Fruit fly (Drosophila melanogaster) whole organism, embryonic: ENCODE data around the gene CG45078.
A peak's percentile ranks its signal among the peaks of the same experiment; 100 is the strongest.

ENCODE experiments used
- Abd-B ChIP-seq: fragments of 200-800 bp; sonication (Bioruptor generic); optimal IDR thresholded peaks from 2 replicates; lab custom pipeline; 2018; ENCODE audit warnings: missing biosample characterization, mild to moderate bottlenecking, missing genetic modification characterization, moderate library complexity
- Ada2b ChIP-seq: fragments of 200-800 bp; sonication (Bioruptor generic); IDR thresholded peaks from 2 replicates; pipeline ENCODE4 v1.3.6; 2022; ENCODE audit warnings: missing biosample characterization, missing genetic modification characterization
- BEAF-32 ChIP-seq: fragments of 200-800 bp; sonication (Bioruptor generic); optimal IDR thresholded peaks from 3 replicates; lab custom pipeline; 2017; ENCODE audit warnings: missing biosample characterization, missing genetic modification characterization, mild to moderate bottlenecking, moderate library complexity, missing genetic modification reagents
- CG11696 ChIP-seq: fragments of 200-800 bp; sonication (Bioruptor generic); IDR thresholded peaks from 2 replicates; pipeline ENCODE4 v1.3.6; 2022; ENCODE audit warnings: missing biosample characterization, missing genetic modification characterization
- CG11723 ChIP-seq: fragments of 200-800 bp; sonication (Bioruptor generic); optimal IDR thresholded peaks from 2 replicates; lab custom pipeline; 2017; ENCODE audit warnings: missing biosample characterization, mild to moderate bottlenecking, missing genetic modification characterization
- CG15011 ChIP-seq: fragments of 200-800 bp; sonication (Bioruptor generic); optimal IDR thresholded peaks from 3 replicates; lab custom pipeline; 2018; ENCODE audit warnings: missing biosample characterization, mild to moderate bottlenecking, missing genetic modification characterization
- CG17328 ChIP-seq: fragments of 200-800 bp; sonication (Bioruptor generic); IDR thresholded peaks from 2 replicates; pipeline ENCODE4 v1.3.6; 2022; ENCODE audit warnings: missing biosample characterization, missing genetic modification characterization
- CG1832 ChIP-seq: fragments of 200-800 bp; sonication (Bioruptor generic); optimal IDR thresholded peaks from 2 replicates; lab custom pipeline; 2017; ENCODE audit warnings: missing biosample characterization, mild to moderate bottlenecking, missing genetic modification characterization, inconsistent platforms
- CG2875 ChIP-seq: fragments of 200-800 bp; sonication (Bioruptor generic); optimal IDR thresholded peaks from 2 replicates; lab custom pipeline; 2017; ENCODE audit warnings: missing biosample characterization, mild to moderate bottlenecking, missing genetic modification characterization, missing genetic modification reagents
- CG30403 ChIP-seq: fragments of 200-800 bp; sonication (Bioruptor generic); optimal IDR thresholded peaks from 3 replicates; lab custom pipeline; 2016; ENCODE audit warnings: missing biosample characterization, missing genetic modification characterization
- CG3838 ChIP-seq: fragments of 200-800 bp; sonication (Bioruptor generic); optimal IDR thresholded peaks from 3 replicates; lab custom pipeline; 2016; ENCODE audit warnings: missing biosample characterization, missing genetic modification characterization
- CG4282 ChIP-seq: fragments of 200-800 bp; sonication (Bioruptor generic); optimal IDR thresholded peaks from 2 replicates; lab custom pipeline; 2016; ENCODE audit warnings: missing biosample characterization, missing genetic modification characterization
- CG4328 ChIP-seq: fragments of 200-800 bp; sonication (Bioruptor generic); optimal IDR thresholded peaks from 3 replicates; lab custom pipeline; 2017; ENCODE audit warnings: missing biosample characterization, missing genetic modification reagents, missing genetic modification characterization
- CG4360 ChIP-seq: fragments of 200-800 bp; sonication (Bioruptor generic); IDR thresholded peaks from 2 replicates; pipeline ENCODE4 v1.3.6; 2022; ENCODE audit warnings: missing biosample characterization, missing genetic modification characterization
- CG4424 ChIP-seq: fragments of 200-800 bp; sonication (Bioruptor generic); optimal IDR thresholded peaks from 3 replicates; lab custom pipeline; 2016; ENCODE audit warnings: missing biosample characterization, missing genetic modification characterization
- CG5245 ChIP-seq: fragments of 200-800 bp; sonication (Bioruptor generic); optimal IDR thresholded peaks from 3 replicates; lab custom pipeline; 2016; ENCODE audit warnings: missing biosample characterization, missing genetic modification characterization
- CG6175 ChIP-seq: fragments of 200-800 bp; sonication (Bioruptor generic); IDR thresholded peaks from 3 replicates; pipeline ENCODE4 v1.3.6; 2022; ENCODE audit warnings: missing biosample characterization, missing genetic modification characterization
- CG6791 ChIP-seq: fragments of 200-800 bp; sonication (Bioruptor generic); IDR thresholded peaks from 3 replicates; pipeline ENCODE4 v1.3.6; 2022; ENCODE audit warnings: missing biosample characterization, missing genetic modification characterization; ENCODE audit not compliant: partially characterized antibody
- CG7372 ChIP-seq: fragments of 200-800 bp; sonication (Bioruptor generic); IDR thresholded peaks from 2 replicates; pipeline ENCODE4 v1.3.6; 2022; ENCODE audit warnings: missing biosample characterization, missing genetic modification characterization
- CG7987 ChIP-seq: fragments of 200-800 bp; sonication (Bioruptor generic); optimal IDR thresholded peaks from 2 replicates; lab custom pipeline; 2018; ENCODE audit warnings: missing biosample characterization, mild to moderate bottlenecking, missing genetic modification characterization, moderate library complexity
- CG8924 ChIP-seq: fragments of 200-800 bp; optimal IDR thresholded peaks from 3 replicates; lab custom pipeline; 2019; ENCODE audit warnings: missing biosample characterization, mild to moderate bottlenecking, missing genetic modification characterization, moderate library complexity
- CG8944 ChIP-seq: fragments of 200-800 bp; sonication (Bioruptor generic); optimal IDR thresholded peaks from 3 replicates; lab custom pipeline; 2016; ENCODE audit warnings: missing biosample characterization, missing genetic modification characterization
- CHES-1-like ChIP-seq: fragments of 200-800 bp; sonication (Bioruptor generic); optimal IDR thresholded peaks from 2 replicates; lab custom pipeline; 2016; ENCODE audit warnings: missing biosample characterization, missing genetic modification characterization
- Chrac-16 ChIP-seq: fragments of 200-800 bp; sonication (Bioruptor generic); optimal IDR thresholded peaks from 3 replicates; lab custom pipeline; 2016; ENCODE audit warnings: missing biosample characterization, missing genetic modification characterization
- D19B ChIP-seq: fragments of 200-800 bp; sonication (Bioruptor generic); optimal IDR thresholded peaks from 2 replicates; lab custom pipeline; 2017; ENCODE audit warnings: missing biosample characterization, mild to moderate bottlenecking, missing genetic modification characterization
- Doc3 ChIP-seq: fragments of 200-800 bp; sonication (Bioruptor generic); IDR thresholded peaks from 3 replicates; pipeline ENCODE4 v1.3.6; 2022; ENCODE audit warnings: missing biosample characterization, missing genetic modification characterization; ENCODE audit not compliant: partially characterized antibody
- Ets97D ChIP-seq: fragments of 200-800 bp; sonication (Bioruptor generic); optimal IDR thresholded peaks from 3 replicates; lab custom pipeline; 2016; ENCODE audit warnings: missing biosample characterization, missing genetic modification characterization
- Gsc ChIP-seq: fragments of 200-800 bp; sonication (Bioruptor generic); IDR thresholded peaks from 2 replicates; pipeline ENCODE4 v1.3.6; 2022; ENCODE audit warnings: missing biosample characterization, missing genetic modification characterization
- HmgD ChIP-seq: fragments of 200-800 bp; sonication (Bioruptor generic); optimal IDR thresholded peaks from 3 replicates; lab custom pipeline; 2016; ENCODE audit warnings: missing biosample characterization, missing genetic modification characterization
- HmgZ ChIP-seq: fragments of 200-800 bp; sonication (Bioruptor generic); optimal IDR thresholded peaks from 2 replicates; lab custom pipeline; 2018; ENCODE audit warnings: missing biosample characterization, mild to moderate bottlenecking, missing genetic modification characterization
- Hmx ChIP-seq: fragments of 200-800 bp; sonication (Bioruptor generic); optimal IDR thresholded peaks from 2 replicates; lab custom pipeline; 2016; ENCODE audit warnings: missing biosample characterization, missing genetic modification characterization
- Hr39 ChIP-seq: fragments of >200 bp; optimal IDR thresholded peaks from 2 replicates; lab custom pipeline; 2017
- Lhr ChIP-seq: fragments of 200-800 bp; sonication (Bioruptor generic); optimal IDR thresholded peaks from 3 replicates; lab custom pipeline; 2017; ENCODE audit warnings: mild to moderate bottlenecking, missing biosample characterization, missing genetic modification reagents, missing genetic modification characterization
- MESR4 ChIP-seq: fragments of 200-800 bp; sonication (Bioruptor generic); optimal IDR thresholded peaks from 2 replicates; lab custom pipeline; 2018; ENCODE audit warnings: missing biosample characterization, mild to moderate bottlenecking, missing genetic modification characterization, moderate library complexity
- PHDP ChIP-seq: fragments of 200-800 bp; sonication (Bioruptor generic); optimal IDR thresholded peaks from 3 replicates; lab custom pipeline; 2018; ENCODE audit warnings: missing biosample characterization, mild to moderate bottlenecking, missing genetic modification characterization, moderate library complexity
- Sry-β ChIP-seq: fragments of 200-800 bp; sonication (Bioruptor generic); optimal IDR thresholded peaks from 2 replicates; lab custom pipeline; 2018; ENCODE audit warnings: missing biosample characterization, mild to moderate bottlenecking, missing genetic modification characterization, moderate library complexity
- ase ChIP-seq: fragments of 200-800 bp; sonication (Bioruptor generic); IDR thresholded peaks from 3 replicates; pipeline ENCODE4 v1.3.6; 2022; ENCODE audit warnings: missing biosample characterization, missing genetic modification characterization
- br ChIP-seq: fragments of >200 bp; optimal IDR thresholded peaks from 2 replicates; lab custom pipeline; 2017
- btn ChIP-seq: fragments of 200-800 bp; sonication (Bioruptor generic); optimal IDR thresholded peaks from 2 replicates; lab custom pipeline; 2016; ENCODE audit warnings: missing biosample characterization, missing genetic modification characterization
- chif ChIP-seq, 2 experiments: fragments of 200-800 bp; sonication (Bioruptor generic); optimal IDR thresholded peaks; 3 replicates each; lab custom pipeline; 2016; ENCODE audit warnings: missing biosample characterization in 2 of 2, missing genetic modification characterization in 2 of 2
- dpn ChIP-seq, 2 experiments: fragments of 200-800 bp; sonication (Bioruptor generic); optimal IDR thresholded peaks; 3 replicates each; lab custom pipeline; 2016; ENCODE audit warnings: missing biosample characterization in 2 of 2, missing genetic modification characterization in 2 of 2
- fd102C ChIP-seq: fragments of 200-800 bp; sonication (Bioruptor generic); optimal IDR thresholded peaks from 2 replicates; lab custom pipeline; 2018; ENCODE audit warnings: missing biosample characterization, mild to moderate bottlenecking, missing genetic modification characterization, moderate library complexity
- ind ChIP-seq: fragments of 200-800 bp; sonication (Bioruptor generic); optimal IDR thresholded peaks from 3 replicates; lab custom pipeline; 2016; ENCODE audit warnings: missing biosample characterization, missing genetic modification characterization
- inv ChIP-seq: fragments of 200-800 bp; sonication (Bioruptor generic); IDR thresholded peaks from 2 replicates; pipeline ENCODE4 v1.3.6; 2022; ENCODE audit warnings: missing biosample characterization, missing genetic modification characterization; ENCODE audit not compliant: partially characterized antibody
- jigr1 ChIP-seq: fragments of 200-800 bp; sonication (Bioruptor generic); IDR thresholded peaks from 3 replicates; pipeline ENCODE4 v1.3.6; 2022; ENCODE audit warnings: missing biosample characterization, missing genetic modification characterization
- nau ChIP-seq: fragments of 200-800 bp; sonication (Bioruptor generic); optimal IDR thresholded peaks from 3 replicates; lab custom pipeline; 2017; ENCODE audit warnings: missing biosample characterization, mild to moderate bottlenecking, missing genetic modification characterization, missing genetic modification reagents
- pan ChIP-seq, 4 experiments: fragments of >200 bp in 3 of 4; fragments of 200-800 bp in 1 of 4; sonication (Bioruptor generic) in 1 of 4; optimal IDR thresholded peaks in 3 of 4; IDR thresholded peaks in 1 of 4; 2 replicates each; pipeline versions ENCODE4 v1.3.6 to Lab custom; 2017 to 2022; ENCODE audit warnings: missing biosample characterization in 2 of 4, missing genetic modification characterization in 2 of 4, mixed read lengths in 1 of 4
- sens-2 ChIP-seq: fragments of 200-800 bp; sonication (Bioruptor generic); IDR thresholded peaks from 2 replicates; pipeline ENCODE4 v1.3.6; 2022; ENCODE audit warnings: missing biosample characterization, missing genetic modification characterization
- sna ChIP-seq: fragments of 200-800 bp; sonication (Bioruptor generic); IDR thresholded peaks from 2 replicates; pipeline ENCODE4 v1.3.6; 2022; ENCODE audit warnings: missing biosample characterization, missing genetic modification characterization; ENCODE audit not compliant: partially characterized antibody
- so ChIP-seq: fragments of 200-800 bp; sonication (Bioruptor generic); IDR thresholded peaks from 3 replicates; pipeline ENCODE4 v1.3.6; 2022; ENCODE audit warnings: missing biosample characterization, missing genetic modification characterization
- wor ChIP-seq: fragments of 200-800 bp; sonication (Bioruptor generic); IDR thresholded peaks from 2 replicates; pipeline ENCODE4 v1.3.6; 2022; ENCODE audit warnings: missing biosample characterization, missing genetic modification characterization
- zfh1 ChIP-seq: fragments of 200-800 bp; sonication (Bioruptor generic); IDR thresholded peaks from 3 replicates; pipeline ENCODE4 v1.3.6; 2022; ENCODE audit warnings: missing biosample characterization, missing genetic modification characterization

The CG45078 gene

DNA sequence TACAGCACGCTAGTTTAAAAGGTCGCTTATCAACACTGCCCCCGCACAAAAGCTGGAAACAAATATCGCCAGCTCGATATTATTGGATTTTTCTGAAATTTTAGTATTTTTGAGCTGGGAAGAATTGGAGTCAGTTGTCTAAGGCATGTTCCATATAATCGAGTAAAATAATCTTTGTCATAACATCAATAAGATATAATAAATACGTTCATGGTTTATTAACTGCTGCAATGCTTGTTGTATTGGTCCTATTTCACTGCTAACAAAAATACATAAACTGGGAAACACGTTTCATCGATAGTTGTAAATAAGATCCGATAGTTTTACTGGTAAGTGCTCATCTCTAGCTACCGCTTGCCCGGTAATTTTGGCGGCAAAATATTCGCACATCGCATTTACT is 11.0 kb upstream of the CG45078 start, which contains the start of the genes Art1 and Mcm5 (continued):
- no peak for TF ChIP-seq jigr1 (GFP tag; lab: Robert Waterston, UW)
- peak; percentile 51 for TF ChIP-seq Abd-B (GFP tag; lab: Kevin White, UChicago)
- no peak for TF ChIP-seq CG11723
- peak; percentile 54 for TF ChIP-seq ind
- no peak for TF ChIP-seq pan (optimal IDR thresholded peaks at IDR 0.05; lab: Kevin White, UChicago)
- no peak for TF ChIP-seq pan (GFP tag; optimal IDR thresholded peaks at IDR 0.05 in 1 of 2, IDR thresholded peaks at IDR 0.05 in 1 of 2)
- TF ChIP-seq CG4360 (GFP tag; lab: Robert Waterston, UW), result no peak
- no peak for TF ChIP-seq Gsc
- no peak for TF ChIP-seq D19B (GFP tag; lab: Kevin White, UChicago)
- no peak for TF ChIP-seq br (lab: Kevin White, UChicago)
- TF ChIP-seq HmgD (GFP tag; lab: Kevin White, UChicago), result no peak
- peak; percentile 85; the same call in 2 of the 3 replicates for TF ChIP-seq CG6791 (GFP tag; lab: Robert Waterston, UW)
- TF ChIP-seq dpn (GFP tag; optimal IDR thresholded peaks at IDR 0.05; lab: Kevin White, UChicago), result peak; percentile 56 to 61
- TF ChIP-seq HmgZ (tag; lab: Kevin White, UChicago), result peak; percentile 49
- TF ChIP-seq CHES-1-like (GFP tag; lab: Kevin White, UChicago), result peak; percentile 74
- TF ChIP-seq CG4424, result peak; percentile 54
- no peak for TF ChIP-seq wor
- TF ChIP-seq CG17328 (GFP tag; lab: Robert Waterston, UW), result no peak
- TF ChIP-seq CG4282 (GFP tag; lab: Kevin White, UChicago), result no peak
- TF ChIP-seq CG8924 (tag; lab: Kevin White, UChicago), result no peak
- no peak for TF ChIP-seq Hr39 (lab: Kevin White, UChicago)
- no peak for TF ChIP-seq so (GFP tag; lab: Robert Waterston, UW)
- TF ChIP-seq CG5245, result no peak
- TF ChIP-seq Doc3 (GFP tag; lab: Robert Waterston, UW), result peak; percentile 96
- TF ChIP-seq MESR4 (GFP tag; lab: Kevin White, UChicago), result peak; percentile 11
- peak in 1 of 2 experiments; percentile 20 for TF ChIP-seq chif (GFP tag; optimal IDR thresholded peaks at IDR 0.05; lab: Kevin White, UChicago)
- TF ChIP-seq CG3838 (GFP tag; lab: Kevin White, UChicago), result no peak
- TF ChIP-seq btn (GFP tag; lab: Kevin White, UChicago), result no peak
- TF ChIP-seq Chrac-16 (GFP tag; lab: Kevin White, UChicago), result peak; percentile 26
- TF ChIP-seq CG7987 (GFP tag; lab: Kevin White, UChicago), result no peak
- TF ChIP-seq sens-2 (GFP tag; lab: Robert Waterston, UW), result no peak
- TF ChIP-seq CG2875 (GFP tag; lab: Kevin White, UChicago), result no peak
- TF ChIP-seq CG15011 (GFP tag; lab: Kevin White, UChicago), result no peak
- peak; percentile 97 for TF ChIP-seq sna (GFP tag; lab: Robert Waterston, UW)
- peak; percentile 67 for TF ChIP-seq CG30403
- peak; percentile 80 for TF ChIP-seq Ets97D (GFP tag; lab: Kevin White, UChicago)
- TF ChIP-seq CG6175 (GFP tag; lab: Robert Waterston, UW), result no peak
- TF ChIP-seq CG11696 (GFP tag; lab: Robert Waterston, UW), result no peak
- no peak for TF ChIP-seq ase (GFP tag; lab: Robert Waterston, UW)
- TF ChIP-seq CG1832 (GFP tag; lab: Kevin White, UChicago), result no peak
- TF ChIP-seq inv (GFP tag; lab: Robert Waterston, UW), result peak; percentile 91
- no peak for TF ChIP-seq CG7372
- no peak for TF ChIP-seq CG8944 (GFP tag; lab: Kevin White, UChicago)
- no peak for TF ChIP-seq fd102C (GFP tag; lab: Kevin White, UChicago)
- TF ChIP-seq zfh1, result no peak
- peak; percentile 52 for TF ChIP-seq Lhr (GFP tag; lab: Kevin White, UChicago)
- no peak for TF ChIP-seq nau
- peak; percentile 99 for TF ChIP-seq BEAF-32 (GFP tag; lab: Kevin White, UChicago)
- no peak for TF ChIP-seq PHDP
- TF ChIP-seq CG4328 (GFP tag; lab: Kevin White, UChicago), result no peak
- no peak for TF ChIP-seq Sry-β (GFP tag; lab: Kevin White, UChicago)
- no peak for TF ChIP-seq Hmx (GFP tag; lab: Kevin White, UChicago)
- no peak for TF ChIP-seq Ada2b (GFP tag; lab: Robert Waterston, UW)
